Fruit fly (Drosophila melanogaster) S2 (cell line): Measurements from ENCODE around the gene Clk.

ENCODE experiments used
- CG8478 ChIP-seq: fragments of >200 bp; optimal IDR thresholded peaks from 2 replicates; lab custom pipeline; 2018
- CTCF ChIP-seq, 2 experiments: fragments of >200 bp; optimal IDR thresholded peaks; 2 replicates each; lab custom pipeline; 2018

The Clk gene

dm6 chr3L:7775365-7775905, at the start of gene Clk:
Gene Clk, minus strand, starts transcription at chr3L:7775603.
- TF ChIP-seq CTCF (optimal IDR thresholded peaks at IDR 0.05; lab: Kevin White, UChicago) (no peak), CG8478 (lab: Kevin White, UChicago) (no peak)

dm6 chr3L:7823198-7823597, 47.8 kb upstream of the Clk start:
- TF ChIP-seq CTCF (optimal IDR thresholded peaks at IDR 0.05; lab: Kevin White, UChicago) (no peak), CG8478 (lab: Kevin White, UChicago) (no peak)

- no peak for TF ChIP-seq CG8478 (lab: Kevin White, UChicago)
- TF ChIP-seq CTCF (optimal IDR thresholded peaks at IDR 0.05; lab: Kevin White, UChicago) = no peak
Observed at dm6 chr3L:7821615-7822574, 46.5 kb upstream of the Clk start.

- TF ChIP-seq CTCF (optimal IDR thresholded peaks at IDR 0.05; lab: Kevin White, UChicago) = no peak
- TF ChIP-seq CG8478 (lab: Kevin White, UChicago) = no peak
Observed at dm6 chr3L:7821169-7821568, 45.8 kb upstream of the Clk start.

- TF ChIP-seq CG8478 (lab: Kevin White, UChicago) (no peak), CTCF (optimal IDR thresholded peaks at IDR 0.05; lab: Kevin White, UChicago) (no peak)
Observed at dm6 chr3L:7820236-7820635, 44.8 kb upstream of the Clk start.

dm6 chr3L:7818473-7818980, 43.1 kb upstream of the Clk start:
- TF ChIP-seq CTCF (optimal IDR thresholded peaks at IDR 0.05; lab: Kevin White, UChicago) (no peak), CG8478 (lab: Kevin White, UChicago) (no peak)

- TF ChIP-seq CTCF (optimal IDR thresholded peaks at IDR 0.05; lab: Kevin White, UChicago) = no peak
Observed at dm6 chr3L:7817194-7817593, 41.8 kb upstream of the Clk start.

- no peak for TF ChIP-seq CG8478 (lab: Kevin White, UChicago)
Observed at dm6 chr3L:7815956-7816355, 40.6 kb upstream of the Clk start.

- TF ChIP-seq CG8478 (lab: Kevin White, UChicago) (no peak), CTCF (optimal IDR thresholded peaks at IDR 0.05; lab: Kevin White, UChicago) (no peak)
Observed at dm6 chr3L:7813422-7813821, 38.0 kb upstream of the Clk start.

- TF ChIP-seq CG8478 (lab: Kevin White, UChicago) (no peak), CTCF (optimal IDR thresholded peaks at IDR 0.05; lab: Kevin White, UChicago) (no peak)
Observed at dm6 chr3L:7811594-7811993, 36.2 kb upstream of the Clk start.

dm6 chr3L:7810924-7811323, 35.5 kb upstream of the Clk start:
- TF ChIP-seq CTCF (optimal IDR thresholded peaks at IDR 0.05; lab: Kevin White, UChicago) (no peak), CG8478 (lab: Kevin White, UChicago) (no peak)

- TF ChIP-seq CG8478 (lab: Kevin White, UChicago) (no peak), CTCF (optimal IDR thresholded peaks at IDR 0.05; lab: Kevin White, UChicago) (no peak)
Observed at dm6 chr3L:7810426-7810825, 35.0 kb upstream of the Clk start.

- TF ChIP-seq CTCF (optimal IDR thresholded peaks at IDR 0.05; lab: Kevin White, UChicago) (no peak), CG8478 (lab: Kevin White, UChicago) (no peak)
Observed at dm6 chr3L:7809289-7810099, 34.1 kb upstream of the Clk start, which contains the start of gene CG32369. Gene CG32369, minus strand, starts transcription at chr3L:7809825.

- TF ChIP-seq CTCF (optimal IDR thresholded peaks at IDR 0.05; lab: Kevin White, UChicago) = no peak
- no peak for TF ChIP-seq CG8478 (lab: Kevin White, UChicago)
Observed at dm6 chr3L:7808491-7809162, 33.2 kb upstream of the Clk start.
